Fruit fly (Drosophila melanogaster): Measurements from ENCODE around the gene Gug.

Gug gene

DNA sequence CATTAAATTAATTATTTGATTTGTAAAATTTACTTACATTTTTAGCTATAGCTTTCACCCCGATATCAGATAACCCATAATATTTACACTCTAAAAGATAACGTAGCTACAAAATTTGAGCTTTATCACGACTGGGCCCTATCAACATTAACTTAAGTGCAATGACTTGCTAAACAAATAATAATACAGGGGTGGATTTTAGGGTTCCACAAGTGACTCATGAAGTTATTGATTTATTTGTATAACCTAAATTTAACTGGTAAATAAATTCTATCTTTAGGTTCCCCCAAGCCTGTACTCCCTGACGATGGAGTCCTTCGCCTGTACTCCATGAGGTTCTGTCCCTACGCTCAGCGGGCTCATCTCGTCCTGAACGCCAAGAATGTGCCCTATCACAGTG is 69.5 kb downstream of the Gug start (continued):
- TF ChIP-seq sim (GFP tag; IDR thresholded peaks at IDR 0.05) (0 out of 2 replicates have a peak, but pooled peaks have one; percentile 31), CG9932 (GFP tag; IDR thresholded peaks at IDR 0.05) (no peak), CG1233 (GFP tag; optimal IDR thresholded peaks at IDR 0.05) (no peak), repo (GFP tag; optimal IDR thresholded peaks at IDR 0.05) (no peak), CG12299 (tag; optimal IDR thresholded peaks at IDR 0.05) (no peak), unpg (GFP tag; optimal IDR thresholded peaks at IDR 0.05) (no peak), CG16815 (GFP tag; optimal IDR thresholded peaks at IDR 0.05) (no peak), CG9817 (tag; optimal IDR thresholded peaks at IDR 0.05) (no peak), Doc3 (GFP tag; IDR thresholded peaks at IDR 0.05; ENCODE audit: partially characterized antibody) (no peak), CG13296 (GFP tag; optimal IDR thresholded peaks at IDR 0.05) (peak; percentile 15), wdn (GFP tag; IDR thresholded peaks at IDR 0.05) (no peak), CHES-1-like (GFP tag; optimal IDR thresholded peaks at IDR 0.05) (no peak), CG15601 (tag; optimal IDR thresholded peaks at IDR 0.05) (no peak), sr (GFP tag; IDR thresholded peaks at IDR 0.05) (no peak), CG7963 (GFP tag; IDR thresholded peaks at IDR 0.05; ENCODE audit: partially characterized antibody) (no peak), Dref (GFP tag; IDR thresholded peaks at IDR 0.05) (no peak), Dfd (GFP tag; optimal IDR thresholded peaks at IDR 0.05) (no peak), lab (GFP tag; optimal IDR thresholded peaks at IDR 0.05) (peak; percentile 62), cwo (GFP tag; optimal IDR thresholded peaks at IDR 0.05) (no peak), sob (GFP tag; IDR thresholded peaks at IDR 0.05) (no peak), CG6254 (GFP tag; optimal IDR thresholded peaks at IDR 0.05) (no peak), CG9727 (GFP tag; optimal IDR thresholded peaks at IDR 0.05) (no peak), CG16813 (GFP tag; IDR thresholded peaks at IDR 0.05; ENCODE audit: partially characterized antibody) (no peak), D19A (tag; optimal IDR thresholded peaks at IDR 0.05) (no peak), kay (GFP tag; optimal IDR thresholded peaks at IDR 0.05) (peak; percentile 61), CG30431 (GFP tag; optimal IDR thresholded peaks at IDR 0.05) (no peak), CG1529 (GFP tag; optimal IDR thresholded peaks at IDR 0.05) (no peak), CG13894 (tag; optimal IDR thresholded peaks at IDR 0.05) (peak; percentile 66), CG17385 (GFP tag; optimal IDR thresholded peaks at IDR 0.05) (no peak), pum (GFP tag; optimal IDR thresholded peaks at IDR 0.05) (no peak), grn (GFP tag; optimal IDR thresholded peaks at IDR 0.05) (peak; percentile 66), lbe (GFP tag; optimal IDR thresholded peaks at IDR 0.05) (no peak), toy (GFP tag; IDR thresholded peaks at IDR 0.05) (no peak), CG7839 (tag; optimal IDR thresholded peaks at IDR 0.05) (no peak), CG5953 (GFP tag; IDR thresholded peaks at IDR 0.05) (peak; percentile 32; the same call in 1 of the 2 replicates), CG34376 (GFP tag; optimal IDR thresholded peaks at IDR 0.05) (peak; percentile 52), bab2 (GFP tag; optimal IDR thresholded peaks at IDR 0.05) (no peak), CG3281 (GFP tag; optimal IDR thresholded peaks at IDR 0.05) (no peak), CG17359 (tag; optimal IDR thresholded peaks at IDR 0.05) (no peak), Hmx (GFP tag; optimal IDR thresholded peaks at IDR 0.05) (no peak), tin (GFP tag; optimal IDR thresholded peaks at IDR 0.05) (no peak), Mrtf (GFP tag; IDR thresholded peaks at IDR 0.05) (no peak), CG11560 (tag; IDR thresholded peaks at IDR 0.05) (no peak), Dbx (GFP tag; IDR thresholded peaks at IDR 0.05) (peak; percentile 30; the same call in 1 of the 3 replicates), Oaz (GFP tag; IDR thresholded peaks at IDR 0.05) (no peak), H2.0 (GFP tag; IDR thresholded peaks at IDR 0.05) (no peak), CG11695 (GFP tag; IDR thresholded peaks at IDR 0.05) (0 out of 3 replicates have a peak, but pooled peaks have one; percentile 24), stwl (tag; optimal IDR thresholded peaks at IDR 0.05) (no peak), peb (GFP tag; IDR thresholded peaks at IDR 0.05) (no peak), CG3407 (GFP tag; optimal IDR thresholded peaks at IDR 0.05) (no peak), pfk (GFP tag; optimal IDR thresholded peaks at IDR 0.05) (no peak), unc-4 (GFP tag; IDR thresholded peaks at IDR 0.05; ENCODE audit: partially characterized antibody) (no peak)

Data from whole organism, embryonic.